Worm (Caenorhabditis elegans) whole organism, L1 larva: Measurements from ENCODE around the gene nhr-28.
A peak's percentile ranks its signal among the peaks of the same experiment; 100 is the strongest.

Source experiments
- C04F5.9 ChIP-seq: sonication (generic microtip); optimal IDR thresholded peaks from 2 replicates; lab custom pipeline; 2016; ENCODE audit warnings: missing genetic modification characterization, missing compliant biosample characterization
- C16A3.4 ChIP-seq: fragments of 150-350 bp; optimal IDR thresholded peaks from 2 replicates; lab custom pipeline; 2014; ENCODE audit warnings: missing biosample characterization, missing genetic modification characterization
- C34B4.2 ChIP-seq: sonication (generic microtip); optimal IDR thresholded peaks from 2 replicates; lab custom pipeline; 2017; ENCODE audit warnings: mild to moderate bottlenecking, missing genetic modification characterization, missing compliant biosample characterization
- aha-1 ChIP-seq: fragments of 150-350 bp; optimal IDR thresholded peaks from 2 replicates; lab custom pipeline; 2014; ENCODE audit warnings: missing biosample characterization, missing genetic modification characterization
- blmp-1 ChIP-seq: fragments of 150-350 bp; optimal IDR thresholded peaks from 2 replicates; lab custom pipeline; 2014; ENCODE audit warnings: missing biosample characterization, missing genetic modification characterization
- ceh-82 ChIP-seq, 3 experiments: fragments of 150-350 bp in 1 of 3; sonication (generic microtip) in 2 of 3; optimal IDR thresholded peaks; 2 replicates each; lab custom pipeline; 2014 to 2017; ENCODE audit warnings: missing biosample characterization in 3 of 3, missing genetic modification characterization in 3 of 3
- ces-1 ChIP-seq: fragments of 150-350 bp; optimal IDR thresholded peaks from 2 replicates; lab custom pipeline; 2014; ENCODE audit warnings: missing biosample characterization, missing genetic modification reagents, missing genetic modification characterization
- efl-1 ChIP-seq, 4 experiments: fragments of 150-350 bp; optimal IDR thresholded peaks in 3 of 4; peaks in 1 of 4; 1 replicate in 1 of 4; 2 replicates in 3 of 4; lab custom pipeline; 2014; ENCODE audit warnings: missing biosample characterization in 2 of 4, missing genetic modification characterization in 2 of 4, missing genetic modification reagents in 2 of 4
- egl-13 ChIP-seq: sonication (generic microtip); optimal IDR thresholded peaks from 2 replicates; lab custom pipeline; 2016; ENCODE audit warnings: missing genotype, missing genetic modification reagents, missing genetic modification characterization, missing compliant biosample characterization
- elt-2 ChIP-seq: sonication (generic microtip); optimal IDR thresholded peaks from 2 replicates; lab custom pipeline; 2016; ENCODE audit warnings: missing genetic modification characterization, mild to moderate bottlenecking, inconsistent platforms, missing compliant biosample characterization, missing genetic modification reagents
- elt-3 ChIP-seq, 6 experiments: fragments of 150-350 bp in 1 of 6; sonication (generic microtip); optimal IDR thresholded peaks; 2 replicates each; lab custom pipeline; 2017 to 2018; ENCODE audit warnings: missing biosample characterization in 6 of 6, missing genetic modification characterization in 6 of 6, inconsistent platforms in 1 of 6
- fkh-10 ChIP-seq: sonication (generic microtip); optimal IDR thresholded peaks from 2 replicates; lab custom pipeline; 2017; ENCODE audit warnings: missing biosample characterization, missing genetic modification reagents, missing genetic modification characterization
- fos-1 ChIP-seq: fragments of 150-350 bp; optimal IDR thresholded peaks from 2 replicates; lab custom pipeline; 2014; ENCODE audit warnings: missing biosample characterization, missing genetic modification characterization
- irx-1 ChIP-seq: sonication (generic microtip); optimal IDR thresholded peaks from 2 replicates; lab custom pipeline; 2016; ENCODE audit warnings: missing genetic modification characterization, missing compliant biosample characterization
- isw-1 ChIP-seq: fragments of 200-800 bp; sonication (Bioruptor generic); IDR thresholded peaks from 2 replicates; pipeline ENCODE4 v1.3.6; 2022; ENCODE audit warnings: missing genetic modification characterization, missing compliant biosample characterization
- lin-14 ChIP-seq: fragments of 200-800 bp; sonication (Bioruptor generic); optimal IDR thresholded peaks from 2 replicates; lab custom pipeline; 2018; ENCODE audit warnings: mild to moderate bottlenecking, missing genetic modification characterization, moderate library complexity, missing compliant biosample characterization
- lin-35 ChIP-seq, 2 experiments: fragments of 150-350 bp; optimal IDR thresholded peaks; 2 replicates each; lab custom pipeline; 2014; ENCODE audit warnings: missing biosample characterization in 2 of 2, missing genetic modification characterization in 2 of 2, missing genetic modification reagents in 2 of 2
- lin-39 ChIP-seq: fragments of 150-350 bp; optimal IDR thresholded peaks from 2 replicates; lab custom pipeline; 2014; ENCODE audit warnings: missing biosample characterization, missing genetic modification reagents, missing genetic modification characterization
- lsy-2 ChIP-seq, 2 experiments: fragments of 150-350 bp; optimal IDR thresholded peaks; 2 replicates each; lab custom pipeline; 2014; ENCODE audit warnings: missing biosample characterization in 2 of 2, missing genetic modification characterization in 2 of 2
- mef-2 ChIP-seq: fragments of 150-350 bp; optimal IDR thresholded peaks from 2 replicates; lab custom pipeline; 2014; ENCODE audit warnings: missing biosample characterization, missing genetic modification characterization
- mep-1 ChIP-seq: fragments of 150-350 bp; optimal IDR thresholded peaks from 2 replicates; lab custom pipeline; 2014; ENCODE audit warnings: missing biosample characterization, missing genetic modification characterization
- nhr-12 ChIP-seq: sonication (generic microtip); optimal IDR thresholded peaks from 2 replicates; lab custom pipeline; 2017; ENCODE audit warnings: missing biosample characterization, missing genetic modification characterization
- nhr-19 ChIP-seq: fragments of 200-800 bp; sonication (Bioruptor generic); conservative IDR thresholded peaks from 2 replicates; pipeline ENCODE4 v1.3.6; 2022; ENCODE audit warnings: missing genetic modification characterization, missing compliant biosample characterization
- nhr-20 ChIP-seq: sonication (generic microtip); optimal IDR thresholded peaks from 2 replicates; lab custom pipeline; 2016; ENCODE audit warnings: mild to moderate bottlenecking, missing genetic modification characterization, missing compliant biosample characterization
- nhr-237 ChIP-seq: fragments of 150-350 bp; optimal IDR thresholded peaks from 2 replicates; lab custom pipeline; 2014; ENCODE audit warnings: missing biosample characterization, missing genetic modification characterization
- nhr-47 ChIP-seq: sonication (generic microtip); optimal IDR thresholded peaks from 2 replicates; lab custom pipeline; 2016; ENCODE audit warnings: mild to moderate bottlenecking, missing genetic modification characterization, moderate library complexity, missing compliant biosample characterization
- nhr-71 ChIP-seq: sonication (generic microtip); optimal IDR thresholded peaks from 2 replicates; lab custom pipeline; 2016; ENCODE audit warnings: mild to moderate bottlenecking, missing genetic modification characterization, moderate library complexity, missing compliant biosample characterization
- nhr-76 ChIP-seq: sonication (generic microtip); optimal IDR thresholded peaks from 2 replicates; lab custom pipeline; 2017; ENCODE audit warnings: missing biosample characterization, missing genetic modification characterization
- nhr-85 ChIP-seq: sonication (generic microtip); peaks from one replicate; lab custom pipeline; 2016; ENCODE audit warnings: missing genetic modification characterization, inconsistent platforms, missing compliant biosample characterization
- nhr-90 ChIP-seq: sonication (generic microtip); optimal IDR thresholded peaks from 2 replicates; lab custom pipeline; 2016; ENCODE audit warnings: mild to moderate bottlenecking, missing genetic modification characterization, missing compliant biosample characterization; ENCODE audit not compliant: poor library complexity
- rnt-1 ChIP-seq: sonication (generic microtip); optimal IDR thresholded peaks from 2 replicates; lab custom pipeline; 2016; ENCODE audit warnings: mild to moderate bottlenecking, missing genetic modification characterization, moderate library complexity, missing compliant biosample characterization
- snu-23 ChIP-seq: sonication (generic microtip); optimal IDR thresholded peaks from 2 replicates; lab custom pipeline; 2016; ENCODE audit warnings: missing genetic modification characterization, missing compliant biosample characterization
- sox-4 ChIP-seq: sonication (generic microtip); optimal IDR thresholded peaks from 2 replicates; lab custom pipeline; 2016; ENCODE audit warnings: missing genetic modification characterization, missing compliant biosample characterization
- swsn-7 ChIP-seq: sonication (generic microtip); optimal IDR thresholded peaks from 2 replicates; lab custom pipeline; 2016; ENCODE audit warnings: missing genetic modification characterization, missing compliant biosample characterization
- tlp-1 ChIP-seq: fragments of 150-350 bp; optimal IDR thresholded peaks from 2 replicates; lab custom pipeline; 2014; ENCODE audit warnings: missing biosample characterization, missing genetic modification characterization
- unc-130 ChIP-seq: fragments of 150-350 bp; optimal IDR thresholded peaks from 2 replicates; lab custom pipeline; 2017; ENCODE audit warnings: missing biosample characterization, missing genetic modification characterization, inconsistent platforms
- unc-98 ChIP-seq: fragments of 200-800 bp; sonication (Bioruptor generic); IDR thresholded peaks from 2 replicates; pipeline ENCODE4 v1.3.6; 2022; ENCODE audit warnings: missing genetic modification characterization, missing compliant biosample characterization
- zag-1 ChIP-seq: fragments of 150-350 bp; optimal IDR thresholded peaks from 2 replicates; lab custom pipeline; 2014; ENCODE audit warnings: missing biosample characterization, missing genetic modification characterization

Gene nhr-28

ce11 chrX:16402787-16403186, 48.0 kb downstream of the nhr-28 start:
- no peak for TF ChIP-seq mep-1 (tag; lab: Kevin White, UChicago)
- no peak for TF ChIP-seq sox-4 (tag; lab: Kevin White, UChicago)
- TF ChIP-seq nhr-237 = no peak
- no peak for TF ChIP-seq mef-2 (tag; lab: Kevin White, UChicago)
- TF ChIP-seq nhr-90 (tag; lab: Kevin White, UChicago) = no peak
- TF ChIP-seq zag-1 (tag; lab: Kevin White, UChicago) = no peak
- no peak for TF ChIP-seq fos-1 (tag; lab: Kevin White, UChicago)
- no peak for TF ChIP-seq irx-1 (tag; lab: Kevin White, UChicago)
- TF ChIP-seq blmp-1 (tag; lab: Kevin White, UChicago) = peak; percentile 16
- no peak for TF ChIP-seq C04F5.9 (tag; lab: Kevin White, UChicago)
- TF ChIP-seq lin-35 (GFP tag; optimal IDR thresholded peaks at IDR 0.05; lab: Kevin White, UChicago) = no peak
- TF ChIP-seq lsy-2 (tag; optimal IDR thresholded peaks at IDR 0.05; lab: Kevin White, UChicago) = peak in 1 of 2 experiments; percentile 12
- no peak for TF ChIP-seq C16A3.4 (tag; lab: Kevin White, UChicago)
- TF ChIP-seq snu-23 = no peak
- no peak for TF ChIP-seq aha-1 (tag; lab: Kevin White, UChicago)
- TF ChIP-seq nhr-85 (tag; lab: Kevin White, UChicago) = peak; percentile 62

- TF ChIP-seq aha-1 (tag; lab: Kevin White, UChicago) = no peak
- no peak for TF ChIP-seq fkh-10 (GFP tag; lab: Kevin White, UChicago)
- TF ChIP-seq rnt-1 (tag; lab: Kevin White, UChicago) = peak; percentile 6
- no peak for TF ChIP-seq nhr-12 (tag; lab: Kevin White, UChicago)
Measured at ce11 chrX:16403424-16403823, 48.6 kb downstream of the nhr-28 start.

ce11 chrX:16404815-16405214, 50.0 kb downstream of the nhr-28 start:
- TF ChIP-seq lin-14 (GFP tag; lab: Kevin White, UChicago) (peak; percentile 51), tlp-1 (tag; lab: Kevin White, UChicago) (no peak), elt-2 (tag; lab: Kevin White, UChicago) (peak; percentile 40), nhr-71 (tag; lab: Kevin White, UChicago) (peak; percentile 28), unc-130 (no peak), nhr-47 (peak; percentile 20), elt-3 (tag; optimal IDR thresholded peaks at IDR 0.05; lab: Kevin White, UChicago) (peak in 1 of 6 experiments; percentile 53), C34B4.2 (tag; lab: Kevin White, UChicago) (no peak), ces-1 (GFP tag; lab: Kevin White, UChicago) (no peak), lin-35 (GFP tag; optimal IDR thresholded peaks at IDR 0.05; lab: Kevin White, UChicago) (peak in 1 of 2 experiments; percentile 38), nhr-20 (tag; lab: Kevin White, UChicago) (peak; percentile 10), ceh-82 (tag; optimal IDR thresholded peaks at IDR 0.05; lab: Kevin White, UChicago) (no peak), snu-23 (peak; percentile 25), mep-1 (tag; lab: Kevin White, UChicago) (peak; percentile 13), nhr-19 (GFP tag; lab: Robert Waterston, UW) (peak; percentile 20; the same call in 1 of the 2 replicates), nhr-85 (tag; lab: Kevin White, UChicago) (peak; percentile 83), efl-1 (optimal IDR thresholded peaks at IDR 0.05; lab: Kevin White, UChicago) (no peak), efl-1 (GFP tag; optimal IDR thresholded peaks at IDR 0.05 in 1 of 2; lab: Kevin White, UChicago) (peak in 1 of 2 experiments; percentile 76), rnt-1 (tag; lab: Kevin White, UChicago) (no peak), nhr-90 (tag; lab: Kevin White, UChicago) (peak; percentile 48)

- no peak for TF ChIP-seq rnt-1 (tag; lab: Kevin White, UChicago)
- no peak for TF ChIP-seq swsn-7 (tag; lab: Kevin White, UChicago)
- TF ChIP-seq zag-1 (tag; lab: Kevin White, UChicago) = no peak
- TF ChIP-seq isw-1 (GFP tag; lab: Robert Waterston, UW) = no peak
- no peak for TF ChIP-seq blmp-1 (tag; lab: Kevin White, UChicago)
- no peak for TF ChIP-seq nhr-19 (GFP tag; lab: Robert Waterston, UW)
- TF ChIP-seq fos-1 (tag; lab: Kevin White, UChicago) = no peak
- TF ChIP-seq unc-98 (GFP tag; lab: Robert Waterston, UW) = no peak
- TF ChIP-seq elt-3 (tag; optimal IDR thresholded peaks at IDR 0.05; lab: Kevin White, UChicago) = no peak
- no peak for TF ChIP-seq unc-130
- TF ChIP-seq nhr-76 (tag; lab: Kevin White, UChicago) = no peak
- TF ChIP-seq lin-39 = no peak
- TF ChIP-seq egl-13 (tag; lab: Kevin White, UChicago) = no peak
- TF ChIP-seq tlp-1 (tag; lab: Kevin White, UChicago) = no peak
Measured at ce11 chrX:16406632-16407031, 51.9 kb downstream of the nhr-28 start.
